Worm (Caenorhabditis elegans) whole organism, late embryonic: Measurements from ENCODE around the gene F28F8.7.

Source experiments
- K02D7.2 ChIP-seq: sonication (generic microtip); optimal IDR thresholded peaks from 2 replicates; lab custom pipeline; 2017; ENCODE audit warnings: mild to moderate bottlenecking, missing genetic modification characterization, missing compliant biosample characterization
- T23F11.4 ChIP-seq: fragments of 200-800 bp; sonication (Bioruptor generic); optimal IDR thresholded peaks from 2 replicates; lab custom pipeline; 2018; ENCODE audit warnings: mild to moderate bottlenecking, missing genetic modification characterization, missing compliant biosample characterization
- ceh-14 ChIP-seq: sonication (generic microtip); optimal IDR thresholded peaks from 2 replicates; lab custom pipeline; 2016; ENCODE audit warnings: missing genotype, missing genetic modification characterization, missing compliant biosample characterization
- ceh-24 ChIP-seq: sonication (generic microtip); optimal IDR thresholded peaks from 2 replicates; lab custom pipeline; 2016; ENCODE audit warnings: mild to moderate bottlenecking, missing genetic modification characterization, missing compliant biosample characterization
- ceh-30 ChIP-seq: fragments of 150-350 bp; optimal IDR thresholded peaks from 2 replicates; lab custom pipeline; 2014; ENCODE audit warnings: missing biosample characterization, missing genetic modification characterization
- ceh-9 ChIP-seq: sonication (generic microtip); optimal IDR thresholded peaks from 2 replicates; lab custom pipeline; 2016; ENCODE audit warnings: mild to moderate bottlenecking, missing genetic modification characterization, inconsistent platforms, missing compliant biosample characterization
- dmd-4 ChIP-seq: sonication (generic microtip); optimal IDR thresholded peaks from 2 replicates; lab custom pipeline; 2016; ENCODE audit warnings: borderline replicate concordance, missing genetic modification characterization, missing compliant biosample characterization
- dve-1 ChIP-seq: sonication (generic microtip); optimal IDR thresholded peaks from 2 replicates; lab custom pipeline; 2017; ENCODE audit warnings: antibody characterized with exemption, mild to moderate bottlenecking, missing genetic modification characterization, missing compliant biosample characterization
- elt-2 ChIP-seq: sonication (generic microtip); optimal IDR thresholded peaks from 2 replicates; lab custom pipeline; 2016; ENCODE audit warnings: missing genetic modification reagents, missing genetic modification characterization, missing compliant biosample characterization
- fax-1 ChIP-seq: sonication (generic microtip); optimal IDR thresholded peaks from 2 replicates; lab custom pipeline; 2016; ENCODE audit warnings: missing genotype, missing genetic modification characterization, missing compliant biosample characterization
- fkh-10 ChIP-seq: fragments of 150-350 bp; optimal IDR thresholded peaks from 2 replicates; lab custom pipeline; 2014; ENCODE audit warnings: missing biosample characterization, missing genetic modification reagents, missing genetic modification characterization
- fkh-6 ChIP-seq: sonication (generic microtip); optimal IDR thresholded peaks from 2 replicates; lab custom pipeline; 2016; ENCODE audit warnings: missing genetic modification characterization, missing compliant biosample characterization
- hlh-15 ChIP-seq: sonication (generic microtip); optimal IDR thresholded peaks from 2 replicates; lab custom pipeline; 2016; ENCODE audit warnings: missing genetic modification characterization, missing compliant biosample characterization
- lim-6 ChIP-seq: sonication (generic microtip); optimal IDR thresholded peaks from 2 replicates; lab custom pipeline; 2016; ENCODE audit warnings: missing genetic modification characterization, missing compliant biosample characterization
- nfya-1 ChIP-seq: sonication (generic microtip); optimal IDR thresholded peaks from 2 replicates; lab custom pipeline; 2017; ENCODE audit warnings: missing genetic modification characterization, mild to moderate bottlenecking, missing compliant biosample characterization, antibody characterized with exemption, moderate library complexity
- nhr-232 ChIP-seq: sonication (generic microtip); optimal IDR thresholded peaks from 2 replicates; lab custom pipeline; 2016; ENCODE audit warnings: missing genetic modification characterization, missing compliant biosample characterization
- pax-1 ChIP-seq: fragments of 150-350 bp; optimal IDR thresholded peaks from 2 replicates; lab custom pipeline; 2014; ENCODE audit warnings: missing biosample characterization, missing genetic modification characterization
- pha-2 ChIP-seq: sonication (generic microtip); optimal IDR thresholded peaks from 2 replicates; lab custom pipeline; 2017; ENCODE audit warnings: mild to moderate bottlenecking, missing genetic modification characterization, missing compliant biosample characterization
- pha-4 ChIP-seq: fragments of 150-350 bp; optimal IDR thresholded peaks from 2 replicates; lab custom pipeline; 2018; ENCODE audit warnings: missing biosample characterization, missing genetic modification reagents, missing genetic modification characterization
- ref-2 ChIP-seq: sonication (generic microtip); optimal IDR thresholded peaks from 2 replicates; lab custom pipeline; 2016; ENCODE audit warnings: missing genetic modification characterization, missing compliant biosample characterization
- tbx-2 ChIP-seq: sonication (generic microtip); optimal IDR thresholded peaks from 2 replicates; lab custom pipeline; 2016; ENCODE audit warnings: missing genetic modification characterization, missing compliant biosample characterization
- unc-3 ChIP-seq, 2 experiments: fragments of 200-800 bp in 1 of 2; sonication (Bioruptor generic) in 1 of 2; sonication (generic microtip) in 1 of 2; conservative IDR thresholded peaks in 1 of 2; optimal IDR thresholded peaks in 1 of 2; 2 replicates each; pipeline versions ENCODE4 v1.3.6 to Lab custom; 2016 to 2022; ENCODE audit warnings: missing compliant biosample characterization in 2 of 2, missing genetic modification characterization in 2 of 2, missing genetic modification reagents in 1 of 2
- unc-86 ChIP-seq: sonication (generic microtip); optimal IDR thresholded peaks from 2 replicates; lab custom pipeline; 2016; ENCODE audit warnings: missing genetic modification characterization, missing compliant biosample characterization

Gene F28F8.7

DNA sequence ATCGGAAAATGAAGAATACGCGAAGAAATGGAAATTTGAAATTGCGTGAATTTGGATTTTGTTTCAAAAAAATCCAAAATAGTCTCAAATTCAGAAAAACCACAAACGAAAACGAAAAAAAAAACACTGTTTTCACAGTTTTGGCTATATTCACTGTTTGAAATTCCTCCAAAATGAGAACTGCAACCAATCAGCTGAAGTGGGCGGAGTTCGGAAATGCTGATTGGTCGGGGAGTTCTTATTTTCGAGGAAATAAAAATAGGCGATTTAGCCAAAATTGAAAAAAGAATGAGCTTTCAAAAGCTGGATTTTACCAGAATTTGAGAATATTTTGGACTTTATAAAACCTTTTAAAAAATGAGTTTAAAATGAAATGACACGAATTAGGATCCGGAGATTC lies 45.5 kb downstream of the F28F8.7 start, which contains the start of gene glb-14:
TSS of gene glb-14 (minus strand) at position 97 of the 400 bp plus-strand sequence.
- TF ChIP-seq ceh-14 = no peak
- peak; percentile 63 for TF ChIP-seq nfya-1 (tag; lab: Kevin White, UChicago)

DNA sequence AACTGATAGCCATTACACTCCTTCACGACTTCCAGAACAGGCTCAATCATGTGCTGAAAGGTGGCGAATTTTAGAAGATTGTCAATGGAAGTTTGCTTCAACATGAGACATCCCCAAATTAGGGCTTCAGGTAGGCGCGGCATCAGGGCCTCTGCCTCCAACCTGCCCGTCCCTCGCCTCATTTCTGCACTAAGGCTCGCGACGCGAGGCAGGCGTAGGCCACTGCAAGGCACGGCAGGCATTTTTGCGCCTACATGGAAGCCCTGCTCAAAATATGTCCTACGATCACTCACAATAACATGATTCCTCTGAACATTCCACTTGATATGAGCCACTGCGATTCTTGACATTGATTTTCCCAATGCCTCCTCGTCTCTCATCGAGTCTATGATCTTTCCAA lies 47.2 kb downstream of the F28F8.7 start:
- TF ChIP-seq dmd-4 (tag; lab: Kevin White, UChicago) = no peak
- no peak for TF ChIP-seq unc-3 (GFP tag; conservative IDR thresholded peaks at IDR 0.05; lab: Robert Waterston, UW)
- TF ChIP-seq unc-3 (tag; optimal IDR thresholded peaks at IDR 0.05; lab: Kevin White, UChicago) = no peak
- no peak for TF ChIP-seq ref-2 (tag; lab: Kevin White, UChicago)
- TF ChIP-seq ceh-24 = no peak

- TF ChIP-seq lim-6 (no peak), ceh-30 (tag; lab: Kevin White, UChicago) (no peak), hlh-15 (tag; lab: Kevin White, UChicago) (no peak), K02D7.2 (tag; lab: Kevin White, UChicago) (no peak), ceh-14 (no peak), pha-2 (tag; lab: Kevin White, UChicago) (no peak)
Observed at ce11 chrV:15537923-15538322, 52.5 kb downstream of the F28F8.7 start, which contains the start of gene prde-1. Gene prde-1, plus strand, starts transcription at chrV:15538244.

ce11 chrV:15536320-15536719 lies 54.1 kb downstream of the F28F8.7 start, which contains the start of gene F21A3.4:
Gene F21A3.4, plus strand, starts transcription at chrV:15536620.
- no peak for TF ChIP-seq pax-1 (tag; lab: Kevin White, UChicago)
- no peak for TF ChIP-seq nhr-232 (tag; lab: Kevin White, UChicago)
- no peak for TF ChIP-seq fax-1 (tag; lab: Kevin White, UChicago)
- TF ChIP-seq ceh-14 = no peak
- TF ChIP-seq T23F11.4 (GFP tag; lab: Kevin White, UChicago) = no peak
- no peak for TF ChIP-seq fkh-10 (GFP tag; lab: Kevin White, UChicago)
- TF ChIP-seq, all 69 proteins: peak for 0

- TF ChIP-seq fkh-10 (GFP tag; lab: Kevin White, UChicago) (no peak), ceh-9 (tag; lab: Kevin White, UChicago) (no peak), unc-86 (tag; lab: Kevin White, UChicago) (no peak), fax-1 (tag; lab: Kevin White, UChicago) (no peak), dve-1 (tag; lab: Kevin White, UChicago) (no peak), ceh-24 (no peak), nfya-1 (tag; lab: Kevin White, UChicago) (no peak)
Observed at ce11 chrV:15533864-15534263, 56.6 kb downstream of the F28F8.7 start, which contains the start of gene F21A3.2. Gene F21A3.2, minus strand, starts transcription at chrV:15533964.

DNA sequence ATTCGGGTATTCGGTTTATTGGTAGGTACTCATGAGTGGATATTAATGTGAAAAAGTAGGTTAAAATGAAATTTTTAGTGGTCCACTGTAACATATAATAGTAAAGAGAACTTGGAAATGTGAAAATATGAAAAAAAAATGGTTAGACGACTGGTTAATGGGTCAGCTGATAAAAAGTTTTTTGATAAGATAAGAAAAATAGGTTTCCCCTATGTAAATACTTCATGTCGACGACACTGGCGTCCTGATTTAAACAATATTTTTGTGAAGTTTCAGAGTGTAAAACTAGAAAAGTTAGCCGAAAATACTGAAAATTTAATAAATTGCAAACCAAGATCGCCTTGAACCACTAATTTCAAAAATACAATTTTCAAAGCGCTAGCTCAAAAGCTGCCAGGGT lies 57.3 kb downstream of the F28F8.7 start, which contains the start of gene F21A3.11:
TSS of gene F21A3.11 (minus strand) at position 117 of the 400 bp plus-strand sequence.
- TF ChIP-seq elt-2 (tag; lab: Kevin White, UChicago) (peak; percentile 69), tbx-2 (tag; lab: Kevin White, UChicago) (no peak)
- TF ChIP-seq, all 69 proteins: peak for 1

DNA sequence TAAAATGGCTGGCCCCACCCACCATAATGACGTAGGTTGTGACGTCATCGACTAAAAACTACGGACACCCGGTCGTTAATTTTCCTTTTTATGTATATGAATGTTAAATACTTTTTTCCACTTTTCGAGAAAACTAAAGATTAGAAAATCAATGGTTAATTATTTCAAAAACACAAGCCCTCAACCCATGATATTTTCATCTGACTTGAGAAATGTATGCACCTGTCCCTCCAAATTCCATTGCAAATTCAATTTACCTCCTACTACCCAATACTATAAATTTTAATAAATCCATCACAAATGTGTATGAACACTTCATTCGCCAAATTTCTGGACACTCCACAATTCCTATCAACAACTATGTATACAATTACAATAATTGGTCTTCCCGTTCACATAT lies 61.3 kb downstream of the F28F8.7 start, which contains the start of gene srh-276:
TSS of gene srh-276 (plus strand) at position 301 of the 400 bp plus-strand sequence.
- TF ChIP-seq pha-4 (no peak), fkh-6 (tag; lab: Kevin White, UChicago) (no peak)
